Worm (Caenorhabditis elegans) whole organism, mixed stage, embryonic: ENCODE measurements around the gene tpra-1.

ENCODE experiments used
- ceh-39 ChIP-seq: fragments of 150-350 bp; optimal IDR thresholded peaks from 2 replicates; lab custom pipeline; 2014; ENCODE audit warnings: missing biosample characterization, missing genetic modification characterization
- ces-1 ChIP-seq: fragments of 150-350 bp; optimal IDR thresholded peaks from 2 replicates; lab custom pipeline; 2014; ENCODE audit warnings: missing biosample characterization, missing genetic modification reagents, missing genetic modification characterization
- lin-13 ChIP-seq: fragments of 150-350 bp; optimal IDR thresholded peaks from 2 replicates; lab custom pipeline; 2014; ENCODE audit warnings: missing biosample characterization, missing genetic modification characterization
- mab-5 ChIP-seq: fragments of 150-350 bp; optimal IDR thresholded peaks from 2 replicates; lab custom pipeline; 2014; ENCODE audit warnings: missing biosample characterization, missing genetic modification characterization
- nhr-76 ChIP-seq: sonication (generic microtip); optimal IDR thresholded peaks from 2 replicates; lab custom pipeline; 2017; ENCODE audit warnings: missing biosample characterization, missing genetic modification characterization
- unc-39 ChIP-seq: fragments of 150-350 bp; optimal IDR thresholded peaks from 2 replicates; lab custom pipeline; 2014; ENCODE audit warnings: missing biosample characterization, missing genetic modification characterization
- ztf-11 ChIP-seq: fragments of 150-350 bp; optimal IDR thresholded peaks from 2 replicates; lab custom pipeline; 2014; ENCODE audit warnings: missing biosample characterization, missing genetic modification characterization

DNA sequence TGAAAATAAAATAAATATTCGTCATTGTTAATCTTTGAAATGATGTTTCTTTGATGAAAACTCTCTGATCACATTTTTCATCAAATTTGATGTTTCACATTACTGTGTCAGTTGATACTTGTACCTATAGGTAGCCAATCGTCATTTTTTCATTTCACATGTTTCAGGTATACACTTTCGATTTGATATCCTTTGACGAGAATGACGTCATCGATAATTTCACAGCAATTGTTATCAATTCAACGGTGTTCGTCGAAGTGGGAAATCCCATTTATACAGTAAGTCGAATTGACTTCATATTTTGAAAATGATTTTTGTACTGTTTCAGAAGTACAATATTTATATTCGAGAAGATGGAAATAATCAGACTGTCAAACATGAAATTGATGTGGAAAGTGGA lies 42.1 kb upstream of the tpra-1 start:
- TF ChIP-seq nhr-76 (tag; lab: Kevin White, UChicago) (no peak), ztf-11 (tag; lab: Kevin White, UChicago) (no peak), ces-1 (no peak), unc-39 (no peak), lin-13 (tag; lab: Kevin White, UChicago) (no peak), ceh-39 (tag; lab: Kevin White, UChicago) (no peak), mab-5 (tag; lab: Kevin White, UChicago) (no peak)
